Worm (Caenorhabditis elegans) whole organism, young adult: ENCODE data around the gene set-5.

Experiments used
- C06A6.2 ChIP-seq: fragments of 200-800 bp; sonication (Bioruptor generic); conservative IDR thresholded peaks from 2 replicates; pipeline ENCODE4 v1.3.6; 2022; ENCODE audit warnings: missing genetic modification characterization, missing compliant biosample characterization
- D2030.7 ChIP-seq: fragments of 200-800 bp; sonication (Bioruptor generic); IDR thresholded peaks from 2 replicates; pipeline ENCODE4 v1.3.6; 2022; ENCODE audit warnings: missing genetic modification reagents, missing genetic modification characterization, missing compliant biosample characterization
- F10E7.11 ChIP-seq: sonication (generic microtip); optimal IDR thresholded peaks from 2 replicates; lab custom pipeline; 2017; ENCODE audit warnings: mild to moderate bottlenecking, missing genetic modification characterization, moderate library complexity, missing compliant biosample characterization
- F22D6.2 ChIP-seq: sonication (generic microtip); optimal IDR thresholded peaks from 2 replicates; lab custom pipeline; 2016; ENCODE audit warnings: mild to moderate bottlenecking, missing genetic modification characterization, missing compliant biosample characterization
- F23B12.7 ChIP-seq: sonication (generic microtip); optimal IDR thresholded peaks from 2 replicates; lab custom pipeline; 2017; ENCODE audit warnings: missing genetic modification characterization, mild to moderate bottlenecking, missing compliant biosample characterization, antibody characterized with exemption, moderate library complexity; ENCODE audit not compliant: insufficient read depth
- F33H1.4 ChIP-seq: fragments of 200-800 bp; sonication (Bioruptor generic); IDR thresholded peaks from 2 replicates; pipeline ENCODE4 v1.3.6; 2022; ENCODE audit warnings: missing genetic modification reagents, missing genetic modification characterization, missing compliant biosample characterization
- F37B4.10 ChIP-seq: fragments of 200-800 bp; sonication (Bioruptor generic); IDR thresholded peaks from 2 replicates; pipeline ENCODE4 v1.3.6; 2022; ENCODE audit warnings: missing genetic modification characterization, missing compliant biosample characterization
- T07F8.4 ChIP-seq: sonication (generic microtip); optimal IDR thresholded peaks from 2 replicates; lab custom pipeline; 2016; ENCODE audit warnings: mild to moderate bottlenecking, missing genetic modification characterization, moderate library complexity, missing compliant biosample characterization
- Y53G8AR.9 ChIP-seq: fragments of 200-800 bp; sonication (Bioruptor generic); conservative IDR thresholded peaks from 2 replicates; pipeline ENCODE4 v1.3.6; 2022; ENCODE audit warnings: missing genetic modification reagents, missing genetic modification characterization, missing compliant biosample characterization
- Y67H2A.10 ChIP-seq: fragments of 200-800 bp; sonication (Bioruptor generic); conservative IDR thresholded peaks from 2 replicates; pipeline ENCODE4 v1.3.6; 2022; ENCODE audit warnings: missing genetic modification reagents, missing genetic modification characterization, missing compliant biosample characterization
- Y95B8A.8 ChIP-seq: fragments of 200-800 bp; sonication (Bioruptor generic); IDR thresholded peaks from 2 replicates; pipeline ENCODE4 v1.3.6; 2022; ENCODE audit warnings: missing genetic modification reagents, missing genetic modification characterization, missing compliant biosample characterization
- ama-1 ChIP-seq, 3 experiments: fragments of 150-350 bp in 1 of 3; sonication (generic microtip) in 2 of 3; optimal IDR thresholded peaks; 2 replicates each; lab custom pipeline; 2014 to 2018; ENCODE audit warnings: missing biosample characterization in 2 of 3, missing genetic modification characterization in 2 of 3, missing genetic modification reagents in 2 of 3
- athp-1 ChIP-seq: sonication (generic microtip); optimal IDR thresholded peaks from 2 replicates; lab custom pipeline; 2017; ENCODE audit warnings: mild to moderate bottlenecking, missing genetic modification characterization, missing compliant biosample characterization
- cebp-1 ChIP-seq, 2 experiments: fragments of 200-800 bp in 1 of 2; sonication (Bioruptor generic) in 1 of 2; sonication (generic microtip) in 1 of 2; IDR thresholded peaks in 1 of 2; optimal IDR thresholded peaks in 1 of 2; 2 replicates each; pipeline versions ENCODE4 v1.3.6 to Lab custom; 2017 to 2022; ENCODE audit warnings: missing compliant biosample characterization in 2 of 2, missing genetic modification characterization in 2 of 2, mild to moderate bottlenecking in 1 of 2, missing genetic modification reagents in 1 of 2, moderate library complexity in 1 of 2
- ceh-100 ChIP-seq: fragments of 200-800 bp; sonication (Bioruptor generic); IDR thresholded peaks from 2 replicates; pipeline ENCODE4 v1.3.6; 2022; ENCODE audit warnings: missing genetic modification reagents, missing genetic modification characterization, missing compliant biosample characterization
- ceh-58 ChIP-seq: fragments of 200-800 bp; sonication (Bioruptor generic); IDR thresholded peaks from 2 replicates; pipeline ENCODE4 v1.3.6; 2022; ENCODE audit warnings: missing genetic modification characterization, missing compliant biosample characterization
- efl-1 ChIP-seq: fragments of 150-350 bp; optimal IDR thresholded peaks from 2 replicates; lab custom pipeline; 2014; ENCODE audit warnings: missing biosample characterization, missing genetic modification reagents, missing genetic modification characterization
- egl-44 ChIP-seq: fragments of 200-800 bp; sonication (Bioruptor generic); IDR thresholded peaks from 2 replicates; pipeline ENCODE4 v1.3.6; 2022; ENCODE audit warnings: missing genetic modification reagents, missing genetic modification characterization, missing compliant biosample characterization
- ekl-4 ChIP-seq: fragments of 200-800 bp; sonication (Bioruptor generic); IDR thresholded peaks from 2 replicates; pipeline ENCODE4 v1.3.6; 2022; ENCODE audit warnings: missing genetic modification reagents, missing genetic modification characterization, missing compliant biosample characterization
- him-1 ChIP-seq: sonication (generic microtip); optimal IDR thresholded peaks from 2 replicates; lab custom pipeline; 2016; ENCODE audit warnings: missing genotype, missing genetic modification reagents, missing genetic modification characterization, missing compliant biosample characterization
- hmg-1.2 ChIP-seq: fragments of 200-800 bp; sonication (Bioruptor generic); IDR thresholded peaks from 2 replicates; pipeline ENCODE4 v1.3.6; 2022; ENCODE audit warnings: missing genetic modification reagents, missing genetic modification characterization, missing compliant biosample characterization
- hmg-20 ChIP-seq: fragments of 200-800 bp; sonication (Bioruptor generic); IDR thresholded peaks from 2 replicates; pipeline ENCODE4 v1.3.6; 2022; ENCODE audit warnings: missing genetic modification reagents, missing genetic modification characterization, missing compliant biosample characterization
- hrde-1 ChIP-seq: sonication (generic microtip); optimal IDR thresholded peaks from 2 replicates; lab custom pipeline; 2016; ENCODE audit warnings: missing genetic modification characterization, mild to moderate bottlenecking, missing compliant biosample characterization, moderate library complexity, missing genotype, missing genetic modification reagents, borderline replicate concordance
- hsf-1 ChIP-seq: fragments of 200-800 bp; sonication (Bioruptor generic); IDR thresholded peaks from 2 replicates; pipeline ENCODE4 v1.3.6; 2022; ENCODE audit warnings: missing genetic modification reagents, missing genetic modification characterization, missing compliant biosample characterization
- lin-54 ChIP-seq: fragments of 200-800 bp; sonication (Bioruptor generic); optimal IDR thresholded peaks from 2 replicates; lab custom pipeline; 2018; ENCODE audit warnings: mild to moderate bottlenecking, missing genetic modification characterization, missing compliant biosample characterization
- lsl-1 ChIP-seq: fragments of 200-800 bp; sonication (Bioruptor generic); optimal IDR thresholded peaks from 2 replicates; lab custom pipeline; 2018; ENCODE audit warnings: mild to moderate bottlenecking, missing genetic modification characterization, moderate library complexity, missing compliant biosample characterization
- lsy-27 ChIP-seq: sonication (generic microtip); optimal IDR thresholded peaks from 2 replicates; lab custom pipeline; 2017; ENCODE audit warnings: missing genetic modification characterization, mild to moderate bottlenecking, missing compliant biosample characterization, antibody characterized with exemption, missing genotype, borderline replicate concordance; ENCODE audit not compliant: insufficient read depth
- madf-6 ChIP-seq: fragments of 200-800 bp; sonication (Bioruptor generic); IDR thresholded peaks from 2 replicates; pipeline ENCODE4 v1.3.6; 2022; ENCODE audit warnings: missing genetic modification reagents, missing genetic modification characterization, missing compliant biosample characterization
- madf-8 ChIP-seq: fragments of 200-800 bp; sonication (Bioruptor generic); conservative IDR thresholded peaks from 2 replicates; pipeline ENCODE4 v1.3.6; 2022; ENCODE audit warnings: missing genetic modification reagents, missing genetic modification characterization, missing compliant biosample characterization
- mcd-1 ChIP-seq: fragments of 200-800 bp; sonication (Bioruptor generic); IDR thresholded peaks from 2 replicates; pipeline ENCODE4 v1.3.6; 2022; ENCODE audit warnings: missing genetic modification reagents, missing genetic modification characterization, missing compliant biosample characterization
- mel-28 ChIP-seq: sonication (generic microtip); optimal IDR thresholded peaks from 2 replicates; lab custom pipeline; 2016; ENCODE audit warnings: borderline replicate concordance, mild to moderate bottlenecking, missing genetic modification characterization, missing compliant biosample characterization
- mes-4 ChIP-seq: sonication (generic microtip); optimal IDR thresholded peaks from 2 replicates; lab custom pipeline; 2016; ENCODE audit warnings: missing genotype, missing genetic modification characterization, missing compliant biosample characterization
- nhr-27 ChIP-seq: fragments of 200-800 bp; sonication (Bioruptor generic); optimal IDR thresholded peaks from 2 replicates; lab custom pipeline; 2018; ENCODE audit warnings: mild to moderate bottlenecking, missing genetic modification characterization, moderate library complexity, missing compliant biosample characterization
- pbrm-1 ChIP-seq: fragments of 200-800 bp; sonication (Bioruptor generic); IDR thresholded peaks from 2 replicates; pipeline ENCODE4 v1.3.6; 2022; ENCODE audit warnings: missing genetic modification reagents, missing genetic modification characterization, missing compliant biosample characterization
- pha-4 ChIP-seq: fragments of 150-350 bp; sonication (generic microtip); optimal IDR thresholded peaks from 2 replicates; lab custom pipeline; 2014; ENCODE audit warnings: missing biosample characterization, missing genetic modification reagents, missing genetic modification characterization
- snpc-1.1 ChIP-seq: sonication (generic microtip); optimal IDR thresholded peaks from 2 replicates; lab custom pipeline; 2017; ENCODE audit warnings: missing genetic modification characterization, mild to moderate bottlenecking, missing compliant biosample characterization, antibody characterized with exemption, moderate library complexity, missing genotype, missing genetic modification reagents; ENCODE audit not compliant: insufficient read depth
- snpc-3.4 ChIP-seq: sonication (generic microtip); optimal IDR thresholded peaks from 2 replicates; lab custom pipeline; 2017; ENCODE audit warnings: missing genetic modification characterization, mild to moderate bottlenecking, missing compliant biosample characterization, antibody characterized with exemption, moderate library complexity, missing genotype, missing genetic modification reagents
- snpc-4 ChIP-seq, 5 experiments: fragments of 150-350 bp in 1 of 5; sonication (generic microtip) in 4 of 5; optimal IDR thresholded peaks; 2 replicates each; lab custom pipeline; 2014 to 2018; ENCODE audit warnings: missing genetic modification characterization in 5 of 5, missing biosample characterization in 3 of 5, antibody characterized with exemption in 2 of 5, mild to moderate bottlenecking in 2 of 5, missing compliant biosample characterization in 2 of 5, missing genotype in 2 of 5, moderate library complexity in 2 of 5, missing genetic modification reagents in 1 of 5
- tbp1 ChIP-seq: fragments of 200-800 bp; sonication (Bioruptor generic); optimal IDR thresholded peaks from 2 replicates; lab custom pipeline; 2018; ENCODE audit warnings: mild to moderate bottlenecking, missing genetic modification characterization, missing compliant biosample characterization
- zim-3 ChIP-seq: sonication (generic microtip); optimal IDR thresholded peaks from 2 replicates; lab custom pipeline; 2017; ENCODE audit warnings: mild to moderate bottlenecking, missing genetic modification characterization, moderate library complexity, missing compliant biosample characterization
- ztf-25 ChIP-seq: fragments of 200-800 bp; sonication (Bioruptor generic); IDR thresholded peaks from 2 replicates; pipeline ENCODE4 v1.3.6; 2022; ENCODE audit warnings: missing genetic modification reagents, missing genetic modification characterization, missing compliant biosample characterization
- ztf-26 ChIP-seq: sonication (generic microtip); optimal IDR thresholded peaks from 2 replicates; lab custom pipeline; 2017; ENCODE audit warnings: missing genetic modification characterization, missing compliant biosample characterization

The set-5 gene

DNA sequence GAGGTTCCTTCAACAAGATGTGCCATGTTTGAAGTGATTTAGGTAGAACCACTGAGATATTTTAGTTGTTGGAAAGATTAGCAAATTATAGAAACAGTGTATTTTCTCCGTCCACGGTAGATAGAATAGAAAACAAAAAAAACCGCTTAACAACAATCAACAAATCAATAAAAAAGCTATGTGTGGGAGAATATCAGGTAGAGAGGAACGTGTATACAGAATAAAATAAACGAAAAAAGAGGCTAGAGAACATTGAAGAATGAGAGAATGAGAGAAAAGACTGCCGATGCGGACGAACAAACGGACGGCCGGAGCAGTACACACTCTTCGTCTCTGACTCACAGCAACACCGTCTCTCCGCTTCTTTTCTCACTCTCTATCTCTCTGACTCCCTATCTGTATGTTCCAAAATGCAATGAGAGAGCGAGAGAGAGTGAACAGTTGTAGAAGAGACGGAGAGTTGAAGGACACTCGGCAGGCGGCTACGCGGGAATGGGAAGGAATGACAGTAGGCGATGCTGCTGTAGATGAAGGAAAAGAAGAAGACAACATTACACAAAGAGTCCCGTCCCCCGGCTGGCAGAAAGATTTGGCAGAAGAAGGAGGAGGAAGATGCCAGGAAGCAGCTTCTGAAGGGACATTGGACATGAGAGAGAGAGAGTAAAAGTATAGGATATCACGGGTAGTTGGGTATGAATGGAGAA lies 2.0 kb upstream of the set-5 start, which contains the start of gene unc-112 (continued):
- 0 out of 2 replicates have a peak, but pooled peaks have one; percentile 12 for TF ChIP-seq egl-44 (GFP tag; lab: Robert Waterston, UW)
- TF ChIP-seq D2030.7: no peak
- peak; percentile 46 for TF ChIP-seq snpc-4 (GFP tag; optimal IDR thresholded peaks at IDR 0.05; lab: Kevin White, UChicago)
- peak; percentile 31 to 76 (median 56) for TF ChIP-seq snpc-4 (tag; optimal IDR thresholded peaks at IDR 0.05; lab: Kevin White, UChicago)
- TF ChIP-seq C06A6.2 (GFP tag; lab: Robert Waterston, UW): no peak
- no peak for TF ChIP-seq lsy-27 (tag; lab: Kevin White, UChicago)
- no peak for TF ChIP-seq him-1 (tag; lab: Kevin White, UChicago)
- TF ChIP-seq hrde-1 (tag; lab: Kevin White, UChicago): no peak
- no peak for TF ChIP-seq snpc-3.4 (tag; lab: Kevin White, UChicago)
- TF ChIP-seq F10E7.11 (tag; lab: Kevin White, UChicago): no peak
- peak; percentile 59; the same call in 1 of the 2 replicates for TF ChIP-seq hmg-20 (GFP tag; lab: Robert Waterston, UW)
- no peak for TF ChIP-seq cebp-1 (GFP tag; IDR thresholded peaks at IDR 0.05; lab: Robert Waterston, UW)
- TF ChIP-seq cebp-1 (tag; optimal IDR thresholded peaks at IDR 0.05; lab: Kevin White, UChicago): peak; percentile 73
- peak; percentile 81 for TF ChIP-seq F23B12.7 (tag; lab: Kevin White, UChicago)
- TF ChIP-seq ztf-26 (tag; lab: Kevin White, UChicago): peak; percentile 28
- TF ChIP-seq madf-8 (GFP tag; lab: Robert Waterston, UW): no peak
- TF ChIP-seq lin-54: peak; percentile 31
- TF ChIP-seq mcd-1 (GFP tag; lab: Robert Waterston, UW): peak; percentile 76
- TF ChIP-seq ztf-25: no peak
- no peak for TF ChIP-seq F22D6.2 (tag; lab: Kevin White, UChicago)
- no peak for TF ChIP-seq nhr-27 (tag; lab: Kevin White, UChicago)
- TF ChIP-seq F37B4.10: no peak
- no peak for TF ChIP-seq pha-4
- 0 out of 2 replicates have a peak, but pooled peaks have one; percentile 18 for TF ChIP-seq hsf-1
- peak; percentile 32 for TF ChIP-seq tbp1 (GFP tag; lab: Kevin White, UChicago)
- TF ChIP-seq athp-1 (tag; lab: Kevin White, UChicago): no peak
- no peak for TF ChIP-seq Y67H2A.10
- TF ChIP-seq Y95B8A.8 (GFP tag; lab: Robert Waterston, UW): no peak
- no peak for TF ChIP-seq ama-1 (optimal IDR thresholded peaks at IDR 0.05; lab: Kevin White, UChicago)
- no peak for TF ChIP-seq ama-1 (GFP tag; optimal IDR thresholded peaks at IDR 0.05; lab: Kevin White, UChicago)
- TF ChIP-seq pbrm-1 (GFP tag; lab: Robert Waterston, UW): 0 out of 2 replicates have a peak, but pooled peaks have one; percentile 24
- TF ChIP-seq zim-3: no peak
- TF ChIP-seq T07F8.4 (tag; lab: Kevin White, UChicago): no peak
- no peak for TF ChIP-seq mes-4 (tag; lab: Kevin White, UChicago)
- TF ChIP-seq hmg-1.2 (GFP tag; lab: Robert Waterston, UW): peak; percentile 86
- TF ChIP-seq ceh-58: no peak
- TF ChIP-seq Y53G8AR.9: no peak
- no peak for TF ChIP-seq ekl-4 (GFP tag; lab: Robert Waterston, UW)
- TF ChIP-seq, all 124 proteins: peak for 32

DNA sequence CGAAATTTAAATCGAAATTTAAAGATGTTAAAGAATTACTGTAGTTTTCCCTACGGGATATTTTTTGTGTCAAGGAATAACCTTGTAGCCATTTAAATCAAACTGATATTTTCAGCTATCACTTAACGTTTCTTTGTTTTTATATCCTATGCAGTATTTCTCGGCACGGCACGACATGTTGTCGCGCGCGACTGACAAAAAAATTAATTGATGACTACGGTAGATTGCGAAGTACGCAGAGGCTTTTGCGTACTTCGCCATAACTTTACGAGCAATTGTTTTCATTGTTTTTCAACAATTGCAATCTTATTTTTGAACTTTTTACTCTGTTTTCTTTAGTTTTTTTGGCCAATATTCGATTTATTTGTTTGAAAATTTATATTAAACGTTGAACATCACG lies 761 bp upstream of the set-5 start:
- TF ChIP-seq F33H1.4 (GFP tag; lab: Robert Waterston, UW) (peak; percentile 40; the same call in 1 of the 2 replicates), lsl-1 (GFP tag; lab: Kevin White, UChicago) (peak; percentile 91), T07F8.4 (tag; lab: Kevin White, UChicago) (no peak), ceh-100 (no peak), efl-1 (GFP tag; lab: Kevin White, UChicago) (peak; percentile 9), mel-28 (tag; lab: Kevin White, UChicago) (no peak), madf-6 (GFP tag; lab: Robert Waterston, UW) (peak; percentile 48; the same call in 1 of the 2 replicates), snpc-1.1 (tag; lab: Kevin White, UChicago) (peak; percentile 19)
- TF ChIP-seq, all 124 proteins: peak for 5
